Worm (Caenorhabditis elegans): ENCODE results near the gene cah-1.

The cah-1 gene

ce11 chrIII:5102616-5103015 lies 17.2 kb upstream of the cah-1 start, which contains the start of gene F54D8.6 (continued):
- TF ChIP-seq sma-9 (GFP tag; optimal IDR thresholded peaks at IDR 0.05) (peak; percentile 43), sma-9 (tag; optimal IDR thresholded peaks at IDR 0.05) (no peak), unc-62 (GFP tag; optimal IDR thresholded peaks at IDR 0.05) (no peak), mab-5 (tag; optimal IDR thresholded peaks at IDR 0.05) (peak; percentile 2), aly-2 (tag; optimal IDR thresholded peaks at IDR 0.05) (no peak), nhr-25 (tag; optimal IDR thresholded peaks at IDR 0.05) (peak; percentile 23), nhr-21 (tag; optimal IDR thresholded peaks at IDR 0.05) (no peak), Y55F3AM.14 (GFP tag; optimal IDR thresholded peaks at IDR 0.05) (no peak), ztf-4 (tag; optimal IDR thresholded peaks at IDR 0.05) (no peak), ztf-11 (tag; optimal IDR thresholded peaks at IDR 0.05) (no peak), nhr-10 (tag; optimal IDR thresholded peaks at IDR 0.05) (no peak), skn-1 (tag; optimal IDR thresholded peaks at IDR 0.05) (no peak), fos-1 (tag; optimal IDR thresholded peaks at IDR 0.05) (peak; percentile 30), nhr-12 (tag; optimal IDR thresholded peaks at IDR 0.05) (no peak), lsy-2 (tag; optimal IDR thresholded peaks at IDR 0.05) (peak in 1 of 2 experiments; percentile 69)

- TF ChIP-seq nhr-25 (tag; optimal IDR thresholded peaks at IDR 0.05) = no peak
These were observed 14.1 kb upstream of the cah-1 start for ce11 chrIII:5099500-5099899.

- no peak for TF ChIP-seq nhr-77 (tag; optimal IDR thresholded peaks at IDR 0.05)
- TF ChIP-seq R02D3.7 (tag; optimal IDR thresholded peaks at IDR 0.05) = no peak
- TF ChIP-seq snpc-4 (tag; optimal IDR thresholded peaks at IDR 0.05) = no peak
- no peak for TF ChIP-seq Y55F3AM.14 (GFP tag; optimal IDR thresholded peaks at IDR 0.05)
- TF ChIP-seq elt-3 (tag; optimal IDR thresholded peaks at IDR 0.05) = no peak
- no peak for TF ChIP-seq ama-1 (optimal IDR thresholded peaks at IDR 0.05)
- no peak for TF ChIP-seq alr-1 (tag; optimal IDR thresholded peaks at IDR 0.05)
- no peak for TF ChIP-seq fos-1 (tag; optimal IDR thresholded peaks at IDR 0.05)
- no peak for TF ChIP-seq ztf-11 (tag; optimal IDR thresholded peaks at IDR 0.05)
- TF ChIP-seq aly-2 (tag; optimal IDR thresholded peaks at IDR 0.05) = no peak
- no peak for TF ChIP-seq sma-9 (GFP tag; optimal IDR thresholded peaks at IDR 0.05)
- TF ChIP-seq sma-9 (tag; optimal IDR thresholded peaks at IDR 0.05) = no peak
- no peak for TF ChIP-seq mbf-1 (tag; optimal IDR thresholded peaks at IDR 0.05)
- TF ChIP-seq C34F6.9 (tag; optimal IDR thresholded peaks at IDR 0.05) = no peak
- no peak for TF ChIP-seq sem-4 (tag; optimal IDR thresholded peaks at IDR 0.05)
- no peak for TF ChIP-seq lin-13 (GFP tag; optimal IDR thresholded peaks at IDR 0.05)
- TF ChIP-seq mdl-1 (tag; optimal IDR thresholded peaks at IDR 0.05) = no peak
- no peak for TF ChIP-seq F13H6.1 (tag; optimal IDR thresholded peaks at IDR 0.05)
These were observed 13.4 kb upstream of the cah-1 start for ce11 chrIII:5098740-5099276.

ce11 chrIII:5096741-5097140 lies 11.3 kb upstream of the cah-1 start:
- TF ChIP-seq crh-2 (tag; optimal IDR thresholded peaks at IDR 0.05) (peak; percentile 5), blmp-1 (tag; optimal IDR thresholded peaks at IDR 0.05; ENCODE audit: insufficient read depth) (peak; percentile 46), nhr-21 (tag; optimal IDR thresholded peaks at IDR 0.05) (peak; percentile 82), ztf-11 (tag; optimal IDR thresholded peaks at IDR 0.05) (no peak), sma-9 (GFP tag; optimal IDR thresholded peaks at IDR 0.05) (peak; percentile 94), sma-9 (tag; optimal IDR thresholded peaks at IDR 0.05) (no peak), lsy-2 (tag; optimal IDR thresholded peaks at IDR 0.05) (peak in 1 of 2 experiments; percentile 1), mdl-1 (tag; optimal IDR thresholded peaks at IDR 0.05) (peak in 1 of 2 experiments; percentile 33), fos-1 (tag; optimal IDR thresholded peaks at IDR 0.05) (peak; percentile 17), nhr-11 (tag; optimal IDR thresholded peaks at IDR 0.05) (no peak), nhr-25 (tag; optimal IDR thresholded peaks at IDR 0.05) (no peak)

- TF ChIP-seq nhr-25 (tag; optimal IDR thresholded peaks at IDR 0.05) (no peak), ama-1 (optimal IDR thresholded peaks at IDR 0.05) (no peak), lsy-2 (tag; optimal IDR thresholded peaks at IDR 0.05) (no peak), elt-1 (tag; optimal IDR thresholded peaks at IDR 0.05) (no peak), ztf-1 (GFP tag; conservative IDR thresholded peaks at IDR 0.05) (no peak), elt-3 (tag; optimal IDR thresholded peaks at IDR 0.05) (no peak), mbf-1 (tag; optimal IDR thresholded peaks at IDR 0.05) (no peak), C34F6.9 (tag; optimal IDR thresholded peaks at IDR 0.05) (no peak), nhr-21 (tag; optimal IDR thresholded peaks at IDR 0.05) (no peak), nhr-12 (tag; optimal IDR thresholded peaks at IDR 0.05) (no peak)
These were observed 9.1 kb upstream of the cah-1 start, which contains the start of gene F54D8.10 for ce11 chrIII:5094506-5094905. TSS of gene F54D8.10 (plus strand) at chrIII:5094806.
